Worm (Caenorhabditis elegans): ENCODE measurements around the gene glt-5.

DNA sequence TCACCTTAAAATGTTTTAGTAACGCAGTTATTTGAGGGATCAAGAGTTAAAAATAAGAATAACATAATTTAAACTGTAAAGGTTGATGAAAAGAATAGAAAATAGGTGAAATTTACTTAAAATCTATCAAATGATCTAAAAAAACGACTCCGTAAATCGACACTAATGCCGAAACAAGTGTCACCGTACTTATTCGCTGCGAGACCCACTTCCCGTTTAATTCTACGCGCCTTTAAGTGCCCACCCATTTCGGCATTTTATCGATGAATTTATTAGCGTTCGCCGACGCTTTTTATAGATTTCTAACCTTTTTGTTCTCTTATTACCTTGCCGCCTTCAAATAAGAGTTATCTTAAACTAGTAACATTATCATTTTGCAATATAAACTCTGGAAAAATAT, 37.4 kb upstream of the glt-5 start, which contains the start of the genes Y53C12B.1 and nos-3:
- no peak for TF ChIP-seq nhr-11 (tag; optimal IDR thresholded peaks at IDR 0.05)
- peak; percentile 89 for TF ChIP-seq nfya-1 (tag; optimal IDR thresholded peaks at IDR 0.05)
- TF ChIP-seq ceh-48 (tag; optimal IDR thresholded peaks at IDR 0.05), result peak; percentile 33
- no peak for TF ChIP-seq eyg-1 (tag; optimal IDR thresholded peaks at IDR 0.05)
